Worm (Caenorhabditis elegans): ENCODE data around the gene coq-2.

DNA sequence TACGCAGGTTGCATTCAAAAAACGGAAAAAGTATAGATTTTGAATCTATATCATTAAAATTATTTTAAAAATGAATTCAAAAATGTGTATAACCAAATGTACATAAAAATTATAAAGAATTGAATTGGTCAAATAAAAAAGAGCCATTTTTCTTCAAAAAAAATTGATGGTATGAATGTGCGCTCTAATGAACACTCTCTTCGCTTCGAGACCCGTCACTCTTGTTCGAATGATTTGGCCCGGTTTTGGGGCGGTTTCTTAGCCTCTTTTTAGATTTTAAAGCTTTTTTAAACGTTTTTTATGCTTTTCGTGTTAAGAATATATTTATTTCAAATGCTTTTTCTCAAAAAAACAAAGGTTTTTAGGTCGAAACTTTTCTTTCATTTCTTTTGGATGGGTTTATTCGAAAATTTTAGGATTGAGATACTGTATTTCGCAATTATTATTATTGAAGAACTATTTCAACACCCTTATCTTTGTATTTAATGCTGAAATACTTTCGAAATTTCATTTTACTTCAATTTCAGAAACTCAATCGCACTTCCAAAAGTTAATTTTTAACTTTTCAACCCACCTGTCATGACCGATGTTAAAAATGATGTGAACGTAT lies 6.1 kb upstream of the coq-2 start, which contains the start of gene inf-1:
- TF ChIP-seq dve-1 (tag; optimal IDR thresholded peaks at IDR 0.05) (no peak), elt-2 (tag; optimal IDR thresholded peaks at IDR 0.05) (no peak), hlh-13 (GFP tag; optimal IDR thresholded peaks at IDR 0.05) (no peak), ama-1 (optimal IDR thresholded peaks at IDR 0.05) (no peak), hlh-30 (tag; optimal IDR thresholded peaks at IDR 0.05; ENCODE audit: insufficient read depth) (no peak), nhr-11 (tag; optimal IDR thresholded peaks at IDR 0.05) (no peak), hlh-6 (tag; optimal IDR thresholded peaks at IDR 0.05) (no peak), pha-4 (tag; optimal IDR thresholded peaks at IDR 0.05) (no peak), rnt-1 (tag; optimal IDR thresholded peaks at IDR 0.05) (no peak), pha-2 (tag; optimal IDR thresholded peaks at IDR 0.05) (no peak), ceh-48 (tag; optimal IDR thresholded peaks at IDR 0.05) (no peak), mec-3 (tag; optimal IDR thresholded peaks at IDR 0.05; ENCODE audit: borderline replicate concordance) (no peak)

All from whole organism, late embryonic.